Worm (Caenorhabditis elegans): ENCODE data around the gene ser-1.

ce11 chrX:16604566-16604965, 25.0 kb downstream of the ser-1 start:
- no peak for TF ChIP-seq attf-6 (GFP tag; IDR thresholded peaks at IDR 0.05)
- no peak for TF ChIP-seq unc-62 (GFP tag; optimal IDR thresholded peaks at IDR 0.05)
- TF ChIP-seq ama-1 (optimal IDR thresholded peaks at IDR 0.05), result no peak
- TF ChIP-seq ama-1 (GFP tag; optimal IDR thresholded peaks at IDR 0.05), result peak; percentile 72 to 79
- TF ChIP-seq Y95B8A.8 (GFP tag; IDR thresholded peaks at IDR 0.05), result no peak
- TF ChIP-seq F52B5.7 (tag; optimal IDR thresholded peaks at IDR 0.05), result no peak
- peak; percentile 55 for TF ChIP-seq snpc-4 (GFP tag; optimal IDR thresholded peaks at IDR 0.05)
- TF ChIP-seq snpc-4 (tag; optimal IDR thresholded peaks at IDR 0.05), result peak in 3 of 4 experiments; percentile 66 to 85 (median 66)
- no peak for TF ChIP-seq cebp-1 (GFP tag; IDR thresholded peaks at IDR 0.05)
- peak; percentile 60 for TF ChIP-seq cebp-1 (tag; optimal IDR thresholded peaks at IDR 0.05)
- TF ChIP-seq D2030.7 (GFP tag; IDR thresholded peaks at IDR 0.05), result peak; percentile 77
- TF ChIP-seq F49E8.2 (tag; optimal IDR thresholded peaks at IDR 0.05; ENCODE audit: insufficient read depth), result peak; percentile 28
- TF ChIP-seq tlf-1 (GFP tag; optimal IDR thresholded peaks at IDR 0.05), result no peak

Measured in whole organism, young adult.